Worm (Caenorhabditis elegans): ENCODE data around the gene bbs-8.

- TF ChIP-seq ceh-48 (tag; optimal IDR thresholded peaks at IDR 0.05) (no peak), C38D4.7 (GFP tag; optimal IDR thresholded peaks at IDR 0.05) (no peak), dmd-4 (tag; optimal IDR thresholded peaks at IDR 0.05; ENCODE audit: borderline replicate concordance) (no peak), nfya-1 (tag; optimal IDR thresholded peaks at IDR 0.05) (no peak), ama-1 (optimal IDR thresholded peaks at IDR 0.05) (no peak), unc-3 (GFP tag; conservative IDR thresholded peaks at IDR 0.05) (no peak), unc-3 (tag; optimal IDR thresholded peaks at IDR 0.05) (no peak)
These were observed 6.9 kb downstream of the bbs-8 start, which contains the start of gene dbl-1 for ce11 chrV:6758017-6758416.
